Worm (Caenorhabditis elegans) whole organism, midembryonic: ENCODE measurements around the gene ZK632.14.

Experiments
- T22C8.4 ChIP-seq: fragments of 200-800 bp; sonication (Bioruptor generic); IDR thresholded peaks from 2 replicates; pipeline ENCODE4 v1.3.6; 2022; ENCODE audit warnings: missing genetic modification characterization, missing compliant biosample characterization
- cog-1 ChIP-seq: sonication (generic microtip); optimal IDR thresholded peaks from 2 replicates; lab custom pipeline; 2016; ENCODE audit warnings: missing genetic modification characterization, missing compliant biosample characterization
- flt-1 ChIP-seq: fragments of 200-800 bp; sonication (Bioruptor generic); IDR thresholded peaks from 2 replicates; pipeline ENCODE4 v1.3.6; 2022; ENCODE audit warnings: missing genetic modification characterization, missing compliant biosample characterization
- klf-2 ChIP-seq: fragments of 200-800 bp; sonication (Bioruptor generic); conservative IDR thresholded peaks from 2 replicates; pipeline ENCODE4 v1.3.6; 2022; ENCODE audit warnings: missing genetic modification reagents, missing genetic modification characterization, missing compliant biosample characterization
- med-1 ChIP-seq: sonication (generic microtip); optimal IDR thresholded peaks from 2 replicates; lab custom pipeline; 2017; ENCODE audit warnings: missing genetic modification characterization, mild to moderate bottlenecking, missing compliant biosample characterization, antibody characterized with exemption, missing genetic modification reagents; ENCODE audit not compliant: insufficient read depth
- ref-1 ChIP-seq: fragments of 200-800 bp; sonication (Bioruptor generic); conservative IDR thresholded peaks from 2 replicates; pipeline ENCODE4 v1.3.6; 2022; ENCODE audit warnings: missing genetic modification reagents, missing genetic modification characterization, missing compliant biosample characterization
- tab-1 ChIP-seq: fragments of 200-800 bp; sonication (Bioruptor generic); IDR thresholded peaks from 2 replicates; pipeline ENCODE4 v1.3.6; 2022; ENCODE audit warnings: missing genetic modification characterization, missing compliant biosample characterization
- ztf-23 ChIP-seq: fragments of 200-800 bp; sonication (Bioruptor generic); IDR thresholded peaks from 2 replicates; pipeline ENCODE4 v1.3.6; 2022; ENCODE audit warnings: missing genetic modification reagents, missing genetic modification characterization, missing compliant biosample characterization
- ztf-29 ChIP-seq: fragments of 200-800 bp; sonication (Bioruptor generic); IDR thresholded peaks from 2 replicates; pipeline ENCODE4 v1.3.6; 2022; ENCODE audit warnings: missing genetic modification reagents, missing genetic modification characterization, missing compliant biosample characterization

- TF ChIP-seq ref-1 (GFP tag; lab: Robert Waterston, UW) (no peak), klf-2 (GFP tag; lab: Robert Waterston, UW) (no peak), ztf-23 (GFP tag; lab: Robert Waterston, UW) (no peak), flt-1 (GFP tag; lab: Robert Waterston, UW) (no peak), tab-1 (GFP tag; lab: Robert Waterston, UW) (no peak), cog-1 (no peak), med-1 (GFP tag; lab: Kevin White, UChicago) (no peak), T22C8.4 (no peak), ztf-29 (GFP tag; lab: Robert Waterston, UW) (no peak)
Observed at ce11 chrIII:9786776-9787175, 26.5 kb upstream of the ZK632.14 start.
